Fruit fly (Drosophila melanogaster) whole organism, embryonic: Measurements from ENCODE around the gene CG42814.

Source experiments
- CG10209 ChIP-seq: fragments of 200-800 bp; sonication (Bioruptor generic); optimal IDR thresholded peaks from 3 replicates; lab custom pipeline; 2017; ENCODE audit warnings: missing biosample characterization, mild to moderate bottlenecking, missing genetic modification characterization, missing genetic modification reagents
- CG12071 ChIP-seq: fragments of 200-800 bp; sonication (Bioruptor generic); optimal IDR thresholded peaks from 3 replicates; lab custom pipeline; 2018; ENCODE audit warnings: missing biosample characterization, mild to moderate bottlenecking, missing genetic modification characterization
- CG12744 ChIP-seq: fragments of 200-800 bp; sonication (Bioruptor generic); optimal IDR thresholded peaks from 2 replicates; lab custom pipeline; 2016; ENCODE audit warnings: missing biosample characterization, missing genetic modification characterization
- CG2116 ChIP-seq: fragments of 200-800 bp; sonication (Bioruptor generic); optimal IDR thresholded peaks from 3 replicates; lab custom pipeline; 2018; ENCODE audit warnings: missing biosample characterization, mild to moderate bottlenecking, missing genetic modification characterization
- CG2712 ChIP-seq: fragments of 200-800 bp; optimal IDR thresholded peaks from 3 replicates; lab custom pipeline; 2019; ENCODE audit warnings: missing biosample characterization, mild to moderate bottlenecking, missing genetic modification characterization, moderate library complexity
- CG2875 ChIP-seq: fragments of 200-800 bp; sonication (Bioruptor generic); optimal IDR thresholded peaks from 2 replicates; lab custom pipeline; 2017; ENCODE audit warnings: missing biosample characterization, mild to moderate bottlenecking, missing genetic modification characterization, missing genetic modification reagents
- CG30403 ChIP-seq: fragments of 200-800 bp; sonication (Bioruptor generic); optimal IDR thresholded peaks from 3 replicates; lab custom pipeline; 2016; ENCODE audit warnings: missing biosample characterization, missing genetic modification characterization
- CG34224 ChIP-seq: fragments of 200-800 bp; sonication (Bioruptor generic); IDR thresholded peaks from 3 replicates; pipeline ENCODE4 v1.3.6; 2022; ENCODE audit warnings: missing biosample characterization, missing genetic modification characterization; ENCODE audit not compliant: partially characterized antibody
- CG34376 ChIP-seq: fragments of 200-800 bp; sonication (Bioruptor generic); optimal IDR thresholded peaks from 2 replicates; lab custom pipeline; 2018; ENCODE audit warnings: missing biosample characterization, mild to moderate bottlenecking, missing genetic modification characterization
- CG43689 ChIP-seq: fragments of 200-800 bp; sonication (Bioruptor generic); IDR thresholded peaks from 2 replicates; pipeline ENCODE4 v1.3.6; 2022; ENCODE audit warnings: missing biosample characterization, missing genetic modification characterization
- CG4424 ChIP-seq: fragments of 200-800 bp; sonication (Bioruptor generic); optimal IDR thresholded peaks from 3 replicates; lab custom pipeline; 2016; ENCODE audit warnings: missing biosample characterization, missing genetic modification characterization
- CG4617 ChIP-seq: fragments of 200-800 bp; sonication (Bioruptor generic); optimal IDR thresholded peaks from 3 replicates; lab custom pipeline; 2016; ENCODE audit warnings: missing biosample characterization, missing genetic modification characterization, borderline replicate concordance
- CG5953 ChIP-seq: fragments of 200-800 bp; sonication (Bioruptor generic); IDR thresholded peaks from 2 replicates; pipeline ENCODE4 v1.3.6; 2022; ENCODE audit warnings: missing biosample characterization, missing genetic modification characterization
- CG6683 ChIP-seq: fragments of 200-800 bp; sonication (Bioruptor generic); optimal IDR thresholded peaks from 2 replicates; lab custom pipeline; 2017; ENCODE audit warnings: missing biosample characterization, mild to moderate bottlenecking, missing genetic modification characterization, missing genetic modification reagents
- CG6813 ChIP-seq: fragments of 200-800 bp; sonication (Bioruptor generic); optimal IDR thresholded peaks from 2 replicates; lab custom pipeline; 2017; ENCODE audit warnings: missing biosample characterization, missing genetic modification characterization, mild to moderate bottlenecking, moderate library complexity, missing genetic modification reagents
- CG7786 ChIP-seq: fragments of 200-800 bp; sonication (Bioruptor generic); optimal IDR thresholded peaks from 2 replicates; lab custom pipeline; 2016; ENCODE audit warnings: missing biosample characterization, missing genetic modification characterization
- CG9727 ChIP-seq: fragments of 200-800 bp; sonication (Bioruptor generic); optimal IDR thresholded peaks from 3 replicates; lab custom pipeline; 2017; ENCODE audit warnings: missing biosample characterization, mild to moderate bottlenecking, missing genetic modification characterization
- CoRest ChIP-seq: fragments of 200-800 bp; sonication (Bioruptor generic); optimal IDR thresholded peaks from 3 replicates; lab custom pipeline; 2018; ENCODE audit warnings: missing biosample characterization, mild to moderate bottlenecking, missing genetic modification characterization, moderate library complexity
- D19A ChIP-seq: fragments of 200-800 bp; optimal IDR thresholded peaks from 3 replicates; lab custom pipeline; 2019; ENCODE audit warnings: missing biosample characterization, mild to moderate bottlenecking, missing genetic modification characterization, moderate library complexity
- Dad ChIP-seq: fragments of 200-800 bp; sonication (Bioruptor generic); optimal IDR thresholded peaks from 3 replicates; lab custom pipeline; 2016; ENCODE audit warnings: missing biosample characterization, missing genetic modification characterization
- Dek ChIP-seq: fragments of 200-800 bp; sonication (Bioruptor generic); optimal IDR thresholded peaks from 3 replicates; lab custom pipeline; 2019; ENCODE audit warnings: missing biosample characterization, mild to moderate bottlenecking, missing genetic modification characterization, moderate library complexity
- Dfd ChIP-seq, 2 experiments: fragments of >200 bp; optimal IDR thresholded peaks; 2 replicates each; lab custom pipeline; 2017; ENCODE audit warnings: missing biosample characterization in 2 of 2, missing genetic modification characterization in 2 of 2
- Dll ChIP-seq: fragments of 200-800 bp; sonication (Bioruptor generic); IDR thresholded peaks from 4 replicates; pipeline ENCODE4 v1.3.6; 2022; ENCODE audit warnings: missing biosample characterization, missing genetic modification characterization; ENCODE audit not compliant: partially characterized antibody
- E2f2 ChIP-seq: fragments of 200-800 bp; sonication (Bioruptor generic); IDR thresholded peaks from 2 replicates; pipeline ENCODE4 v1.3.6; 2022; ENCODE audit warnings: missing biosample characterization, missing genetic modification characterization
- HLH54F ChIP-seq: fragments of 200-800 bp; sonication (Bioruptor generic); optimal IDR thresholded peaks from 3 replicates; lab custom pipeline; 2016; ENCODE audit warnings: missing biosample characterization, missing genetic modification characterization
- Kr ChIP-seq: fragments of 200-800 bp; sonication (Bioruptor generic); optimal IDR thresholded peaks from 2 replicates; lab custom pipeline; 2017; ENCODE audit warnings: missing biosample characterization, mild to moderate bottlenecking, missing genetic modification characterization
- Meics ChIP-seq: fragments of 200-800 bp; sonication (Bioruptor generic); optimal IDR thresholded peaks from 2 replicates; lab custom pipeline; 2017; ENCODE audit warnings: missing biosample characterization, mild to moderate bottlenecking, missing genetic modification characterization
- Neu2 ChIP-seq: fragments of 200-800 bp; sonication (Bioruptor generic); optimal IDR thresholded peaks from 3 replicates; lab custom pipeline; 2016; ENCODE audit warnings: missing biosample characterization, missing genetic modification characterization, borderline replicate concordance
- Nf-YB ChIP-seq: fragments of 200-800 bp; sonication (Bioruptor generic); optimal IDR thresholded peaks from 3 replicates; lab custom pipeline; 2019; ENCODE audit warnings: missing biosample characterization, mild to moderate bottlenecking, missing genetic modification characterization, moderate library complexity
- Rfx ChIP-seq: fragments of 200-800 bp; sonication (Bioruptor generic); IDR thresholded peaks from 2 replicates; pipeline ENCODE4 v1.3.6; 2022; ENCODE audit warnings: missing biosample characterization, missing genetic modification characterization
- aop ChIP-seq: fragments of 200-800 bp; sonication (Bioruptor generic); IDR thresholded peaks from 2 replicates; pipeline ENCODE4 v1.3.6; 2022; ENCODE audit warnings: missing biosample characterization, missing genetic modification characterization
- caup ChIP-seq: fragments of 200-800 bp; sonication (Bioruptor generic); optimal IDR thresholded peaks from 3 replicates; lab custom pipeline; 2017; ENCODE audit warnings: missing biosample characterization, mild to moderate bottlenecking, missing genetic modification characterization, moderate library complexity; ENCODE audit not compliant: severe bottlenecking
- chm ChIP-seq: fragments of 200-800 bp; sonication (Bioruptor generic); IDR thresholded peaks from 2 replicates; pipeline ENCODE4 v1.3.6; 2022; ENCODE audit warnings: missing biosample characterization, missing genetic modification characterization
- en ChIP-seq: fragments of 200-800 bp; sonication (Bioruptor generic); optimal IDR thresholded peaks from 2 replicates; lab custom pipeline; 2016; ENCODE audit warnings: missing biosample characterization, missing genetic modification characterization
- fru ChIP-seq: fragments of >200 bp; optimal IDR thresholded peaks from 2 replicates; lab custom pipeline; 2017
- gfzf ChIP-seq: fragments of 200-800 bp; sonication (Bioruptor generic); optimal IDR thresholded peaks from 2 replicates; lab custom pipeline; 2016; ENCODE audit warnings: missing biosample characterization, mild to moderate bottlenecking, missing genetic modification characterization, moderate library complexity
- grau ChIP-seq: fragments of 200-800 bp; optimal IDR thresholded peaks from 3 replicates; lab custom pipeline; 2019; ENCODE audit warnings: missing biosample characterization, mild to moderate bottlenecking, missing genetic modification characterization, moderate library complexity
- her ChIP-seq: fragments of 200-800 bp; sonication (Bioruptor generic); optimal IDR thresholded peaks from 2 replicates; lab custom pipeline; 2016; ENCODE audit warnings: missing biosample characterization, missing genetic modification characterization
- ind ChIP-seq: fragments of 200-800 bp; sonication (Bioruptor generic); optimal IDR thresholded peaks from 3 replicates; lab custom pipeline; 2016; ENCODE audit warnings: missing biosample characterization, missing genetic modification characterization
- insv ChIP-seq, 2 experiments: fragments of 200-800 bp; sonication (Bioruptor generic); optimal IDR thresholded peaks; 3 replicates each; lab custom pipeline; 2016 to 2018; ENCODE audit warnings: missing biosample characterization in 2 of 2, missing genetic modification characterization in 2 of 2
- klu ChIP-seq: fragments of 200-800 bp; sonication (Bioruptor generic); IDR thresholded peaks from 2 replicates; pipeline ENCODE4 v1.3.6; 2022; ENCODE audit warnings: missing biosample characterization, missing genetic modification characterization
- p53 ChIP-seq: fragments of 200-800 bp; sonication (Bioruptor generic); optimal IDR thresholded peaks from 2 replicates; lab custom pipeline; 2016; ENCODE audit warnings: missing biosample characterization, missing genetic modification characterization
- pros ChIP-seq: fragments of 200-800 bp; sonication (Bioruptor generic); optimal IDR thresholded peaks from 3 replicates; lab custom pipeline; 2019; ENCODE audit warnings: missing biosample characterization, mild to moderate bottlenecking, missing genetic modification characterization, moderate library complexity
- ranshi ChIP-seq: fragments of 200-800 bp; sonication (Bioruptor generic); IDR thresholded peaks from 2 replicates; pipeline ENCODE4 v1.3.6; 2022; ENCODE audit warnings: missing biosample characterization, missing genetic modification characterization
- rib ChIP-seq: fragments of 200-800 bp; sonication (Bioruptor generic); IDR thresholded peaks from 2 replicates; pipeline ENCODE4 v1.3.6; 2022; ENCODE audit warnings: missing biosample characterization, missing genetic modification characterization
- schlank ChIP-seq: fragments of 200-800 bp; sonication (Bioruptor generic); optimal IDR thresholded peaks from 2 replicates; lab custom pipeline; 2018; ENCODE audit warnings: missing biosample characterization, mild to moderate bottlenecking, missing genetic modification characterization
- stc ChIP-seq: fragments of 200-800 bp; sonication (Bioruptor generic); IDR thresholded peaks from 2 replicates; pipeline ENCODE4 v1.3.6; 2022; ENCODE audit warnings: missing biosample characterization, missing genetic modification characterization
- tin ChIP-seq: fragments of 200-800 bp; sonication (Bioruptor generic); optimal IDR thresholded peaks from 3 replicates; lab custom pipeline; 2016; ENCODE audit warnings: missing biosample characterization, missing genetic modification characterization
- yki ChIP-seq: fragments of >200 bp; optimal IDR thresholded peaks from 3 replicates; lab custom pipeline; 2018

The CG42814 gene

dm6 chr3R:27273118-27274062, 44.1 kb upstream of the CG42814 start, which contains the start of gene CG5934 (continued):
- peak; percentile 26 for TF ChIP-seq CG9727 (GFP tag; lab: Kevin White, UChicago)
- no peak for TF ChIP-seq CG2875 (GFP tag; lab: Kevin White, UChicago)
- peak; percentile 28 for TF ChIP-seq Dad
- TF ChIP-seq caup (GFP tag; lab: Kevin White, UChicago): peak; percentile 27
- TF ChIP-seq Dfd (GFP tag; optimal IDR thresholded peaks at IDR 0.05; lab: Kevin White, UChicago): no peak
- TF ChIP-seq Neu2 (GFP tag; lab: Kevin White, UChicago): no peak
- no peak for TF ChIP-seq CG12744
- TF ChIP-seq CG7786 (GFP tag; lab: Kevin White, UChicago): peak; percentile 50
- TF ChIP-seq Kr (GFP tag; lab: Kevin White, UChicago): no peak
- no peak for TF ChIP-seq insv (GFP tag; optimal IDR thresholded peaks at IDR 0.05; lab: Kevin White, UChicago)
- no peak for TF ChIP-seq ranshi
- no peak for TF ChIP-seq Dll (GFP tag; lab: Robert Waterston, UW)
- TF ChIP-seq CG34224 (GFP tag; lab: Robert Waterston, UW): no peak
- peak; percentile 42 for TF ChIP-seq ind
- TF ChIP-seq CG2116: peak; percentile 56
- no peak for TF ChIP-seq CG6683 (GFP tag; lab: Kevin White, UChicago)
- no peak for TF ChIP-seq D19A (tag; lab: Kevin White, UChicago)
- TF ChIP-seq Meics (GFP tag; lab: Kevin White, UChicago): peak; percentile 17
- peak; percentile 41 for TF ChIP-seq CG30403
- peak; percentile 44 for TF ChIP-seq HLH54F
- TF ChIP-seq E2f2 (GFP tag; lab: Robert Waterston, UW): peak; percentile 62
- no peak for TF ChIP-seq klu
- no peak for TF ChIP-seq pros
- TF ChIP-seq en (GFP tag; lab: Kevin White, UChicago): no peak
- TF ChIP-seq chm (GFP tag; lab: Robert Waterston, UW): no peak
- no peak for TF ChIP-seq CG43689 (GFP tag; lab: Robert Waterston, UW)
- peak; percentile 32 for TF ChIP-seq CG2712 (tag; lab: Kevin White, UChicago)
- peak; percentile 35 for TF ChIP-seq CG34376 (GFP tag; lab: Kevin White, UChicago)
- TF ChIP-seq fru (lab: Kevin White, UChicago): no peak
- no peak for TF ChIP-seq CG10209 (GFP tag; lab: Kevin White, UChicago)
- TF ChIP-seq grau (tag; lab: Kevin White, UChicago): peak; percentile 10
- TF ChIP-seq her (GFP tag; lab: Kevin White, UChicago): peak; percentile 31
- TF ChIP-seq rib (GFP tag; lab: Robert Waterston, UW): no peak
- TF ChIP-seq gfzf (GFP tag; lab: Kevin White, UChicago): peak; percentile 25
- no peak for TF ChIP-seq aop (GFP tag; lab: Robert Waterston, UW)
- no peak for TF ChIP-seq Nf-YB (GFP tag; lab: Kevin White, UChicago)
- no peak for TF ChIP-seq stc (GFP tag; lab: Robert Waterston, UW)
- no peak for TF ChIP-seq CG6813 (GFP tag; lab: Kevin White, UChicago)
- no peak for TF ChIP-seq p53 (GFP tag; lab: Kevin White, UChicago)
- peak; percentile 66 for TF ChIP-seq CG4617 (GFP tag; lab: Kevin White, UChicago)
- peak; percentile 43 for TF ChIP-seq Dek (tag; lab: Kevin White, UChicago)
- TF ChIP-seq yki: no peak
- TF ChIP-seq CG5953 (GFP tag; lab: Robert Waterston, UW): no peak
- TF ChIP-seq Rfx: peak; percentile 67
- TF ChIP-seq CG12071 (GFP tag; lab: Kevin White, UChicago): no peak
- no peak for TF ChIP-seq schlank (tag; lab: Kevin White, UChicago)
- TF ChIP-seq CG4424 (GFP tag; lab: Kevin White, UChicago): no peak
- TF ChIP-seq CoRest (tag; lab: Kevin White, UChicago): peak; percentile 50
- TF ChIP-seq tin (GFP tag; lab: Kevin White, UChicago): peak; percentile 10
